Worm (Caenorhabditis elegans): ENCODE data around the gene irld-8.
A peak's percentile ranks its signal among the peaks of the same experiment; 100 is the strongest.

irld-8 gene

ce11 chrIV:8102231-8102630, 13.3 kb upstream of the irld-8 start, which contains the start of gene Y42H9AR.5:
TSS of gene Y42H9AR.5 (plus strand) at chrIV:8102531.
- TF ChIP-seq fos-1 (tag; optimal IDR thresholded peaks at IDR 0.05), result peak; percentile 42
- no peak for TF ChIP-seq mdl-1 (tag; optimal IDR thresholded peaks at IDR 0.05)

ce11 chrIV:8103196-8103595, 12.4 kb upstream of the irld-8 start:
- TF ChIP-seq nhr-12 (tag; optimal IDR thresholded peaks at IDR 0.05), result no peak
- TF ChIP-seq fos-1 (tag; optimal IDR thresholded peaks at IDR 0.05), result no peak
- TF ChIP-seq C34F6.9 (tag; optimal IDR thresholded peaks at IDR 0.05), result no peak
- TF ChIP-seq nhr-129 (tag; optimal IDR thresholded peaks at IDR 0.05), result no peak
- TF ChIP-seq mbf-1 (tag; optimal IDR thresholded peaks at IDR 0.05), result no peak
- TF ChIP-seq nhr-77 (tag; optimal IDR thresholded peaks at IDR 0.05), result no peak
- no peak for TF ChIP-seq unc-62 (GFP tag; optimal IDR thresholded peaks at IDR 0.05)
- TF ChIP-seq sma-9 (GFP tag; optimal IDR thresholded peaks at IDR 0.05), result peak; percentile 66
- TF ChIP-seq sma-9 (tag; optimal IDR thresholded peaks at IDR 0.05), result no peak
- peak; percentile 45 for TF ChIP-seq nhr-21 (tag; optimal IDR thresholded peaks at IDR 0.05)
- TF ChIP-seq mdl-1 (tag; optimal IDR thresholded peaks at IDR 0.05), result no peak
- no peak for TF ChIP-seq snpc-4 (tag; optimal IDR thresholded peaks at IDR 0.05)
- peak; percentile 37 for TF ChIP-seq nhr-25 (tag; optimal IDR thresholded peaks at IDR 0.05)
- TF ChIP-seq F13H6.1 (tag; optimal IDR thresholded peaks at IDR 0.05), result no peak
- no peak for TF ChIP-seq unc-55 (GFP tag; optimal IDR thresholded peaks at IDR 0.05)
- TF ChIP-seq nhr-23 (tag; optimal IDR thresholded peaks at IDR 0.05), result no peak
- no peak for TF ChIP-seq aly-2 (tag; optimal IDR thresholded peaks at IDR 0.05)
- TF ChIP-seq blmp-1 (tag; optimal IDR thresholded peaks at IDR 0.05; ENCODE audit: insufficient read depth), result no peak
- TF ChIP-seq sma-3 (GFP tag; optimal IDR thresholded peaks at IDR 0.05), result peak; percentile 14
- no peak for TF ChIP-seq R02D3.7 (tag; optimal IDR thresholded peaks at IDR 0.05)
- TF ChIP-seq nhr-11 (tag; optimal IDR thresholded peaks at IDR 0.05), result no peak
- peak; percentile 3 for TF ChIP-seq crh-2 (tag; optimal IDR thresholded peaks at IDR 0.05)
- no peak for TF ChIP-seq ceh-16 (tag; optimal IDR thresholded peaks at IDR 0.05)
- no peak for TF ChIP-seq dmd-4 (tag; optimal IDR thresholded peaks at IDR 0.05)

ce11 chrIV:8105083-8105482, 10.5 kb upstream of the irld-8 start:
- TF ChIP-seq nhr-10 (tag; optimal IDR thresholded peaks at IDR 0.05), result no peak
- TF ChIP-seq nhr-77 (tag; optimal IDR thresholded peaks at IDR 0.05), result no peak
- no peak for TF ChIP-seq sma-3 (GFP tag; optimal IDR thresholded peaks at IDR 0.05)
- no peak for TF ChIP-seq unc-62 (GFP tag; optimal IDR thresholded peaks at IDR 0.05)
- TF ChIP-seq ceh-16 (tag; optimal IDR thresholded peaks at IDR 0.05), result no peak
- no peak for TF ChIP-seq Y55F3AM.14 (GFP tag; optimal IDR thresholded peaks at IDR 0.05)
- TF ChIP-seq ztf-11 (tag; optimal IDR thresholded peaks at IDR 0.05), result no peak
- TF ChIP-seq sem-4 (tag; optimal IDR thresholded peaks at IDR 0.05), result no peak

- TF ChIP-seq nhr-129 (tag; optimal IDR thresholded peaks at IDR 0.05), result no peak
- no peak for TF ChIP-seq unc-39 (tag; optimal IDR thresholded peaks at IDR 0.05)
- no peak for TF ChIP-seq ceh-82 (tag; optimal IDR thresholded peaks at IDR 0.05)
- TF ChIP-seq ztf-4 (tag; optimal IDR thresholded peaks at IDR 0.05), result no peak
- no peak for TF ChIP-seq egl-27 (tag; optimal IDR thresholded peaks at IDR 0.05)
- no peak for TF ChIP-seq zag-1 (tag; optimal IDR thresholded peaks at IDR 0.05)
- no peak for TF ChIP-seq nhr-25 (tag; optimal IDR thresholded peaks at IDR 0.05)
- no peak for TF ChIP-seq alr-1 (tag; optimal IDR thresholded peaks at IDR 0.05)
- no peak for TF ChIP-seq skn-1 (tag; optimal IDR thresholded peaks at IDR 0.05)
- no peak for TF ChIP-seq mdl-1 (tag; optimal IDR thresholded peaks at IDR 0.05)
- peak; percentile 57 for TF ChIP-seq sem-4 (tag; optimal IDR thresholded peaks at IDR 0.05)
- TF ChIP-seq ama-1 (optimal IDR thresholded peaks at IDR 0.05), result peak; percentile 4
Measured at ce11 chrIV:8107502-8107901, 8.1 kb upstream of the irld-8 start, which contains the start of gene rabs-5. TSS of gene rabs-5 (minus strand) at chrIV:8107602.

ce11 chrIV:8112187-8112586, 3.4 kb upstream of the irld-8 start, which contains the start of gene Y42H9AR.4:
TSS of gene Y42H9AR.4 (minus strand) at chrIV:8112218.
- TF ChIP-seq mab-5 (tag; optimal IDR thresholded peaks at IDR 0.05) (no peak), ztf-1 (GFP tag; conservative IDR thresholded peaks at IDR 0.05) (no peak), C34F6.9 (tag; optimal IDR thresholded peaks at IDR 0.05) (peak; percentile 39), nhr-10 (tag; optimal IDR thresholded peaks at IDR 0.05) (no peak), zag-1 (tag; optimal IDR thresholded peaks at IDR 0.05) (no peak), unc-55 (GFP tag; optimal IDR thresholded peaks at IDR 0.05) (peak; percentile 44), sem-4 (tag; optimal IDR thresholded peaks at IDR 0.05) (peak; percentile 16), ztf-4 (tag; optimal IDR thresholded peaks at IDR 0.05) (peak; percentile 27), mdl-1 (tag; optimal IDR thresholded peaks at IDR 0.05) (no peak), lin-13 (GFP tag; optimal IDR thresholded peaks at IDR 0.05) (no peak), nhr-6 (tag; optimal IDR thresholded peaks at IDR 0.05) (no peak), nhr-11 (tag; optimal IDR thresholded peaks at IDR 0.05) (no peak), R02D3.7 (tag; optimal IDR thresholded peaks at IDR 0.05) (no peak), Y55F3AM.14 (GFP tag; optimal IDR thresholded peaks at IDR 0.05) (no peak), nhr-237 (tag; optimal IDR thresholded peaks at IDR 0.05) (no peak), sma-9 (GFP tag; optimal IDR thresholded peaks at IDR 0.05) (peak; percentile 47), sma-9 (tag; optimal IDR thresholded peaks at IDR 0.05) (no peak), nhr-129 (tag; optimal IDR thresholded peaks at IDR 0.05) (peak; percentile 37), aly-2 (tag; optimal IDR thresholded peaks at IDR 0.05) (no peak), F13H6.1 (tag; optimal IDR thresholded peaks at IDR 0.05) (peak; percentile 45), crh-2 (tag; optimal IDR thresholded peaks at IDR 0.05) (no peak), ceh-16 (tag; optimal IDR thresholded peaks at IDR 0.05) (no peak), dmd-4 (tag; optimal IDR thresholded peaks at IDR 0.05) (no peak), fos-1 (tag; optimal IDR thresholded peaks at IDR 0.05) (peak; percentile 49), lsy-2 (tag; optimal IDR thresholded peaks at IDR 0.05) (peak in 1 of 2 experiments; percentile 10)

Data from whole organism, L2 larva.